Worm (Caenorhabditis elegans) whole organism, young adult: ENCODE measurements around the gene lias-1.

ENCODE experiments used
- B0019.2 ChIP-seq: fragments of 200-800 bp; sonication (Bioruptor generic); conservative IDR thresholded peaks from 2 replicates; pipeline ENCODE4 v1.3.6; 2022; ENCODE audit warnings: missing genetic modification reagents, missing genetic modification characterization, missing compliant biosample characterization
- B0261.1 ChIP-seq: sonication (generic microtip); optimal IDR thresholded peaks from 2 replicates; lab custom pipeline; 2016; ENCODE audit warnings: mild to moderate bottlenecking, missing genetic modification characterization, moderate library complexity, missing compliant biosample characterization
- C17E4.6 ChIP-seq: fragments of 200-800 bp; sonication (Bioruptor generic); IDR thresholded peaks from 2 replicates; pipeline ENCODE4 v1.3.6; 2022; ENCODE audit warnings: missing genetic modification reagents, missing genetic modification characterization, missing compliant biosample characterization
- F23B12.7 ChIP-seq: sonication (generic microtip); optimal IDR thresholded peaks from 2 replicates; lab custom pipeline; 2017; ENCODE audit warnings: missing genetic modification characterization, mild to moderate bottlenecking, missing compliant biosample characterization, antibody characterized with exemption, moderate library complexity; ENCODE audit not compliant: insufficient read depth
- F33H1.4 ChIP-seq: fragments of 200-800 bp; sonication (Bioruptor generic); IDR thresholded peaks from 2 replicates; pipeline ENCODE4 v1.3.6; 2022; ENCODE audit warnings: missing genetic modification reagents, missing genetic modification characterization, missing compliant biosample characterization
- F39B2.1 ChIP-seq: fragments of 200-800 bp; sonication (Bioruptor generic); IDR thresholded peaks from 2 replicates; pipeline ENCODE4 v1.3.6; 2022; ENCODE audit warnings: missing genetic modification reagents, missing genetic modification characterization, missing compliant biosample characterization
- F49E8.2 ChIP-seq: sonication (generic microtip); optimal IDR thresholded peaks from 3 replicates; lab custom pipeline; 2017; ENCODE audit warnings: missing genetic modification characterization, mild to moderate bottlenecking, missing compliant biosample characterization, antibody characterized with exemption, moderate library complexity; ENCODE audit not compliant: insufficient read depth
- F57A8.1 ChIP-seq: fragments of 200-800 bp; sonication (Bioruptor generic); optimal IDR thresholded peaks from 2 replicates; lab custom pipeline; 2018; ENCODE audit warnings: mild to moderate bottlenecking, missing genetic modification characterization, moderate library complexity, missing compliant biosample characterization
- Y53G8AR.9 ChIP-seq: fragments of 200-800 bp; sonication (Bioruptor generic); conservative IDR thresholded peaks from 2 replicates; pipeline ENCODE4 v1.3.6; 2022; ENCODE audit warnings: missing genetic modification reagents, missing genetic modification characterization, missing compliant biosample characterization
- Y56A3A.18 ChIP-seq: fragments of 200-800 bp; sonication (Bioruptor generic); IDR thresholded peaks from 2 replicates; pipeline ENCODE4 v1.3.6; 2022; ENCODE audit warnings: missing genetic modification reagents, missing genetic modification characterization, missing compliant biosample characterization
- ama-1 ChIP-seq, 3 experiments: fragments of 150-350 bp in 1 of 3; sonication (generic microtip) in 2 of 3; optimal IDR thresholded peaks; 2 replicates each; lab custom pipeline; 2014 to 2018; ENCODE audit warnings: missing biosample characterization in 2 of 3, missing genetic modification characterization in 2 of 3, missing genetic modification reagents in 2 of 3
- aptf-3 ChIP-seq: fragments of 200-800 bp; sonication (Bioruptor generic); IDR thresholded peaks from 2 replicates; pipeline ENCODE4 v1.3.6; 2022; ENCODE audit warnings: missing genetic modification characterization, missing compliant biosample characterization
- attf-3 ChIP-seq: fragments of 200-800 bp; sonication (Bioruptor generic); conservative IDR thresholded peaks from 2 replicates; pipeline ENCODE4 v1.3.6; 2022; ENCODE audit warnings: missing genetic modification reagents, missing genetic modification characterization, missing compliant biosample characterization
- attf-6 ChIP-seq: fragments of 200-800 bp; sonication (Bioruptor generic); IDR thresholded peaks from 2 replicates; pipeline ENCODE4 v1.3.6; 2022; ENCODE audit warnings: missing genetic modification reagents, missing genetic modification characterization, missing compliant biosample characterization
- bed-2 ChIP-seq: fragments of 200-800 bp; sonication (Bioruptor generic); IDR thresholded peaks from 2 replicates; pipeline ENCODE4 v1.3.6; 2022; ENCODE audit warnings: missing genetic modification reagents, missing genetic modification characterization, missing compliant biosample characterization
- cebp-1 ChIP-seq, 2 experiments: fragments of 200-800 bp in 1 of 2; sonication (Bioruptor generic) in 1 of 2; sonication (generic microtip) in 1 of 2; IDR thresholded peaks in 1 of 2; optimal IDR thresholded peaks in 1 of 2; 2 replicates each; pipeline versions ENCODE4 v1.3.6 to Lab custom; 2017 to 2022; ENCODE audit warnings: missing compliant biosample characterization in 2 of 2, missing genetic modification characterization in 2 of 2, mild to moderate bottlenecking in 1 of 2, missing genetic modification reagents in 1 of 2, moderate library complexity in 1 of 2
- ceh-40 ChIP-seq: fragments of 200-800 bp; sonication (Bioruptor generic); IDR thresholded peaks from 2 replicates; pipeline ENCODE4 v1.3.6; 2022; ENCODE audit warnings: missing genetic modification characterization, missing compliant biosample characterization
- chd-7 ChIP-seq: sonication (generic microtip); optimal IDR thresholded peaks from 2 replicates; lab custom pipeline; 2016; ENCODE audit warnings: mild to moderate bottlenecking, missing genetic modification characterization, moderate library complexity, missing compliant biosample characterization
- egl-18 ChIP-seq: fragments of 200-800 bp; sonication (Bioruptor generic); IDR thresholded peaks from 2 replicates; pipeline ENCODE4 v1.3.6; 2022; ENCODE audit warnings: missing genetic modification reagents, missing genetic modification characterization, missing compliant biosample characterization
- egl-44 ChIP-seq: fragments of 200-800 bp; sonication (Bioruptor generic); IDR thresholded peaks from 2 replicates; pipeline ENCODE4 v1.3.6; 2022; ENCODE audit warnings: missing genetic modification reagents, missing genetic modification characterization, missing compliant biosample characterization
- egrh-3 ChIP-seq: fragments of 200-800 bp; sonication (Bioruptor generic); IDR thresholded peaks from 2 replicates; pipeline ENCODE4 v1.3.6; 2022; ENCODE audit warnings: missing genetic modification reagents, missing genetic modification characterization, missing compliant biosample characterization
- ekl-4 ChIP-seq: fragments of 200-800 bp; sonication (Bioruptor generic); IDR thresholded peaks from 2 replicates; pipeline ENCODE4 v1.3.6; 2022; ENCODE audit warnings: missing genetic modification reagents, missing genetic modification characterization, missing compliant biosample characterization
- fkh-3 ChIP-seq: sonication (generic microtip); optimal IDR thresholded peaks from 2 replicates; lab custom pipeline; 2016; ENCODE audit warnings: mild to moderate bottlenecking, missing genetic modification characterization, missing compliant biosample characterization
- hmg-1.2 ChIP-seq: fragments of 200-800 bp; sonication (Bioruptor generic); IDR thresholded peaks from 2 replicates; pipeline ENCODE4 v1.3.6; 2022; ENCODE audit warnings: missing genetic modification reagents, missing genetic modification characterization, missing compliant biosample characterization
- hsf-1 ChIP-seq: fragments of 200-800 bp; sonication (Bioruptor generic); IDR thresholded peaks from 2 replicates; pipeline ENCODE4 v1.3.6; 2022; ENCODE audit warnings: missing genetic modification reagents, missing genetic modification characterization, missing compliant biosample characterization
- lin-26 ChIP-seq: fragments of 200-800 bp; sonication (Bioruptor generic); IDR thresholded peaks from 2 replicates; pipeline ENCODE4 v1.3.6; 2022; ENCODE audit warnings: missing genetic modification reagents, missing genetic modification characterization, missing compliant biosample characterization
- lin-54 ChIP-seq: fragments of 200-800 bp; sonication (Bioruptor generic); optimal IDR thresholded peaks from 2 replicates; lab custom pipeline; 2018; ENCODE audit warnings: mild to moderate bottlenecking, missing genetic modification characterization, missing compliant biosample characterization
- lsl-1 ChIP-seq: fragments of 200-800 bp; sonication (Bioruptor generic); optimal IDR thresholded peaks from 2 replicates; lab custom pipeline; 2018; ENCODE audit warnings: mild to moderate bottlenecking, missing genetic modification characterization, moderate library complexity, missing compliant biosample characterization
- madf-3 ChIP-seq: fragments of 200-800 bp; sonication (Bioruptor generic); IDR thresholded peaks from 2 replicates; pipeline ENCODE4 v1.3.6; 2022; ENCODE audit warnings: missing genetic modification reagents, missing genetic modification characterization, missing compliant biosample characterization
- madf-6 ChIP-seq: fragments of 200-800 bp; sonication (Bioruptor generic); IDR thresholded peaks from 2 replicates; pipeline ENCODE4 v1.3.6; 2022; ENCODE audit warnings: missing genetic modification reagents, missing genetic modification characterization, missing compliant biosample characterization
- madf-8 ChIP-seq: fragments of 200-800 bp; sonication (Bioruptor generic); conservative IDR thresholded peaks from 2 replicates; pipeline ENCODE4 v1.3.6; 2022; ENCODE audit warnings: missing genetic modification reagents, missing genetic modification characterization, missing compliant biosample characterization
- mcd-1 ChIP-seq: fragments of 200-800 bp; sonication (Bioruptor generic); IDR thresholded peaks from 2 replicates; pipeline ENCODE4 v1.3.6; 2022; ENCODE audit warnings: missing genetic modification reagents, missing genetic modification characterization, missing compliant biosample characterization
- nfyb-1 ChIP-seq: fragments of 200-800 bp; sonication (Bioruptor generic); IDR thresholded peaks from 2 replicates; pipeline ENCODE4 v1.3.6; 2022; ENCODE audit warnings: missing genetic modification reagents, missing genetic modification characterization, missing compliant biosample characterization
- nhr-120 ChIP-seq: fragments of 200-800 bp; sonication (Bioruptor generic); IDR thresholded peaks from 2 replicates; pipeline ENCODE4 v1.3.6; 2022; ENCODE audit warnings: missing genetic modification characterization, missing compliant biosample characterization
- nhr-80 ChIP-seq: sonication (generic microtip); optimal IDR thresholded peaks from 2 replicates; lab custom pipeline; 2016; ENCODE audit warnings: missing genetic modification characterization, missing compliant biosample characterization
- pbrm-1 ChIP-seq: fragments of 200-800 bp; sonication (Bioruptor generic); IDR thresholded peaks from 2 replicates; pipeline ENCODE4 v1.3.6; 2022; ENCODE audit warnings: missing genetic modification reagents, missing genetic modification characterization, missing compliant biosample characterization
- rcor-1 ChIP-seq: fragments of 200-800 bp; sonication (Bioruptor generic); IDR thresholded peaks from 2 replicates; pipeline ENCODE4 v1.3.6; 2022; ENCODE audit warnings: missing genetic modification reagents, missing genetic modification characterization, missing compliant biosample characterization
- repo-1 ChIP-seq: sonication (generic microtip); optimal IDR thresholded peaks from 2 replicates; lab custom pipeline; 2017; ENCODE audit warnings: mild to moderate bottlenecking, missing genetic modification characterization, missing compliant biosample characterization
- snpc-1.1 ChIP-seq: sonication (generic microtip); optimal IDR thresholded peaks from 2 replicates; lab custom pipeline; 2017; ENCODE audit warnings: missing genetic modification characterization, mild to moderate bottlenecking, missing compliant biosample characterization, antibody characterized with exemption, moderate library complexity, missing genotype, missing genetic modification reagents; ENCODE audit not compliant: insufficient read depth
- snpc-3.4 ChIP-seq: sonication (generic microtip); optimal IDR thresholded peaks from 2 replicates; lab custom pipeline; 2017; ENCODE audit warnings: missing genetic modification characterization, mild to moderate bottlenecking, missing compliant biosample characterization, antibody characterized with exemption, moderate library complexity, missing genotype, missing genetic modification reagents
- tbp1 ChIP-seq: fragments of 200-800 bp; sonication (Bioruptor generic); optimal IDR thresholded peaks from 2 replicates; lab custom pipeline; 2018; ENCODE audit warnings: mild to moderate bottlenecking, missing genetic modification characterization, missing compliant biosample characterization
- ztf-18 ChIP-seq: sonication (generic microtip); optimal IDR thresholded peaks from 2 replicates; lab custom pipeline; 2016; ENCODE audit warnings: missing genotype, mild to moderate bottlenecking, missing genetic modification characterization, missing compliant biosample characterization

The lias-1 gene

DNA sequence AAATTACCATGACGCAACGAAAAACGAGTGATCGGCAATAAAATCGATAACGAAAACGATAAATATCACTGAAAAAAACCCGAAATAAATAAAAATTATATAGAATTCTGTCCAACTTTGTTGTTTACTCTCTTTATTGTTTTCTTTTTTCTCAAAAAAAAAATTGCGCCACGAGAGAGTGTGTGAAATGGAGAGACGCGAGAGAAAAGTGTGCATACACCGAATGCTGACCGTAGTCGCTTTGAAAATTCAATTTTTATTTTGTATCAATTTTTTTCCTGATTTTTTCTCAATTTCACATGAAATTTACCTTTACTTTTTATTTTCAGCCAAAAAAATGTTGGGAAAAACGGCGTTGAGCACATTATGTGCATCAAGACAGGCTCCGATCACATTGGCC is 5.0 kb upstream of the lias-1 start, which contains the start of the genes M01F1.4 and mrpl-35 (continued):
- peak; percentile 78 for TF ChIP-seq lsl-1 (GFP tag; lab: Kevin White, UChicago)
- TF ChIP-seq nhr-120 (GFP tag; lab: Robert Waterston, UW): 0 out of 2 replicates have a peak, but pooled peaks have one; percentile 22

- peak; percentile 32; the same call in 1 of the 2 replicates for TF ChIP-seq egl-44 (GFP tag; lab: Robert Waterston, UW)
- no peak for TF ChIP-seq ceh-40 (GFP tag; lab: Robert Waterston, UW)
Measured at ce11 chrIII:3504239-3504638, 662 bp downstream of the lias-1 start.

ce11 chrIII:3503286-3503685 is 1.6 kb downstream of the lias-1 start, which contains the start of gene rpl-16:
Gene rpl-16 (minus strand): TSS chrIII:3503604.
- TF ChIP-seq ztf-18 (no peak), lin-26 (GFP tag; lab: Robert Waterston, UW) (no peak), B0261.1 (no peak), ekl-4 (GFP tag; lab: Robert Waterston, UW) (peak; percentile 73), madf-3 (GFP tag; lab: Robert Waterston, UW) (no peak), aptf-3 (GFP tag; lab: Robert Waterston, UW) (peak; percentile 60; the same call in 1 of the 2 replicates), chd-7 (tag; lab: Kevin White, UChicago) (no peak), mcd-1 (peak; percentile 46), attf-3 (GFP tag; lab: Robert Waterston, UW) (no peak), hsf-1 (GFP tag; lab: Robert Waterston, UW) (peak; percentile 66; the same call in 1 of the 2 replicates), nhr-80 (tag; lab: Kevin White, UChicago) (no peak), F33H1.4 (peak; percentile 18; the same call in 1 of the 2 replicates), nfyb-1 (GFP tag; lab: Robert Waterston, UW) (peak; percentile 61; the same call in 1 of the 2 replicates), rcor-1 (GFP tag; lab: Robert Waterston, UW) (no peak), F23B12.7 (tag; lab: Kevin White, UChicago) (no peak), fkh-3 (tag; lab: Kevin White, UChicago) (no peak), snpc-3.4 (peak; percentile 4), pbrm-1 (peak; percentile 31), hmg-1.2 (peak; percentile 17; the same call in 1 of the 2 replicates), madf-8 (GFP tag; lab: Robert Waterston, UW) (no peak), lin-54 (peak; percentile 47), tbp1 (peak; percentile 9), F49E8.2 (tag; lab: Kevin White, UChicago) (peak; percentile 38), cebp-1 (GFP tag; IDR thresholded peaks at IDR 0.05; lab: Robert Waterston, UW) (no peak), cebp-1 (tag; optimal IDR thresholded peaks at IDR 0.05; lab: Kevin White, UChicago) (peak; percentile 22), attf-6 (GFP tag; lab: Robert Waterston, UW) (0 out of 2 replicates have a peak, but pooled peaks have one; percentile 7), repo-1 (tag; lab: Kevin White, UChicago) (peak; percentile 36), egl-18 (GFP tag; lab: Robert Waterston, UW) (peak; percentile 62; the same call in 1 of the 2 replicates), madf-6 (peak; percentile 53; the same call in 1 of the 2 replicates), Y53G8AR.9 (GFP tag; lab: Robert Waterston, UW) (peak; percentile 70), F57A8.1 (GFP tag; lab: Kevin White, UChicago) (no peak), Y56A3A.18 (0 out of 2 replicates have a peak, but pooled peaks have one; percentile 74), B0019.2 (GFP tag; lab: Robert Waterston, UW) (no peak), bed-2 (GFP tag; lab: Robert Waterston, UW) (no peak), F39B2.1 (peak; percentile 34; the same call in 1 of the 2 replicates), ama-1 (optimal IDR thresholded peaks at IDR 0.05; lab: Kevin White, UChicago) (no peak), ama-1 (GFP tag; optimal IDR thresholded peaks at IDR 0.05; lab: Kevin White, UChicago) (peak in 1 of 2 experiments; percentile 67), C17E4.6 (no peak), snpc-1.1 (tag; lab: Kevin White, UChicago) (no peak), egrh-3 (no peak)
